Worm (Caenorhabditis elegans): ENCODE data around the gene F11A5.5.
A peak's percentile ranks its signal among the peaks of the same experiment; 100 is the strongest.

F11A5.5 gene

DNA sequence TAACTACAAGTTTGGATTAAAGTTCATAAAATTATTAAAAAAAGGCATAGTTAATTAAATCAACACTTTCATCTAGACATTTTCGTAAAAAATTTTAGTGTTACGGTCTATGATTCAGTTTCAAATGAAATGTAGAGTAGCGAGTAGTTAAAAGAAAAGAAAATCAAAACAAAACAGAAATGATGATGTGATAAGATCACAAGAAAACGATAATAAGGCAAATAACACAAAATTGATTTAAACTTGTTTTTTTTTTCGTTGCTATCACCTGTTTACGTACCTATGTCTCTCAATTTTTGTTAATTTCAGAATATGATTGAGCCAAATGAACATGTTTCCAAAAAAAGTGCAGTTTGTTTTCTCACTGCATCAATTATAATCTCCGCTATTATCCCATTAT lies 31.8 kb downstream of the F11A5.5 start, which contains the start of the genes F21H7.2 and F21H7.12:
Gene F21H7.2, minus strand, starts transcription at position 101 of the 400 bp plus-strand sequence.
Gene F21H7.12, plus strand, starts transcription at position 270 of the 400 bp plus-strand sequence.
- TF ChIP-seq sup-37 (GFP tag; optimal IDR thresholded peaks at IDR 0.05) (no peak), elt-3 (tag; optimal IDR thresholded peaks at IDR 0.05) (peak in 1 of 6 experiments; percentile 18)

DNA sequence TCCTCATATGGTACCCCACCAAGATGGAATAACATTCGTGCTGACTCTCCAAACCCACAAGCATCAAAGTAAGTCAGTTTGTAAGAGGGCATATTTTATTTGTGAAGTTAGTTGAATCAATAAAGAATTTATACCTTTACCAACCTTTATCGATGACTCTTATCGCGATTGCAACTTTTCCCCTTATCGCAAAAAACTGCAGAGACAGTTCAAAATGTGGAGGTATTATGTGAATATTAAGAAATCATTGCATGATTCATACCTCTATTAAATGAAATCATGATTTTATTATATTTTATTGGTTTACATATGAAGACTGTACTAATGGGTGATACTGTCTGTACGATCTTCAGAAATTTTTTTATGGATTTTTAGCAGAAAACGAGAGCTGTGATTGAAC lies 34.1 kb downstream of the F11A5.5 start, which contains the start of gene gst-22:
Gene gst-22, minus strand, starts transcription at position 103 of the 400 bp plus-strand sequence.
- TF ChIP-seq efl-1 (optimal IDR thresholded peaks at IDR 0.05): no peak
- TF ChIP-seq efl-1 (GFP tag; optimal IDR thresholded peaks at IDR 0.05 in 1 of 2): peak in 1 of 2 experiments; percentile 63
- TF ChIP-seq elt-2 (tag; optimal IDR thresholded peaks at IDR 0.05): peak; percentile 89
- no peak for TF ChIP-seq lir-3 (tag; optimal IDR thresholded peaks at IDR 0.05; ENCODE audit: poor library complexity)
- TF ChIP-seq tlp-1 (tag; optimal IDR thresholded peaks at IDR 0.05): peak; percentile 64

DNA sequence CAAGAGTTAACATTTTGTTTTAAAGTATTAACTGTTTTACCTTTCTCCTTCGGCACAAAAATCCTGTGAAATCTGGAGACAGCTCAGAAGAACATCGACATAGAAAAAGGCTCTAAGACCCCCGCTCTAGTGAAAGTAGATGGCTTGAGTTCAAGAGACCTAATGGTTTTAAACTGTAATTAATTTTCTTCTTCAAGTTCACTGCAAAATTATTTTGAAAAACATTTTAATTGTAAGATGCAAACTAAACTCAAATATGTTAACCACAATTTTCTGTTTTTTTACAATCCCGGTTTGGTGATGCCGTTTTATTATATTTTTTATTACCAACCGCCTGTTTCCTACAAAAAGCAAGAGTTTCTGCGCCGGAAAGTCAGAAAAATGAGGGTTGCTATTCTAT lies 35.5 kb downstream of the F11A5.5 start, which contains the start of gene clec-233:
Gene clec-233, plus strand, starts transcription at position 301 of the 400 bp plus-strand sequence.
- no peak for TF ChIP-seq elt-3 (tag; optimal IDR thresholded peaks at IDR 0.05)
- no peak for TF ChIP-seq pqm-1 (tag; optimal IDR thresholded peaks at IDR 0.05)
- TF ChIP-seq unc-62 (GFP tag; optimal IDR thresholded peaks at IDR 0.05): no peak
- TF ChIP-seq hpl-2 (GFP tag; optimal IDR thresholded peaks at IDR 0.05): no peak
- no peak for TF ChIP-seq snu-23 (GFP tag; optimal IDR thresholded peaks at IDR 0.05)
- TF ChIP-seq mab-9 (GFP tag; IDR thresholded peaks at IDR 0.05): no peak
- no peak for TF ChIP-seq tbx-2 (tag; optimal IDR thresholded peaks at IDR 0.05)
- no peak for TF ChIP-seq fkh-4 (tag; optimal IDR thresholded peaks at IDR 0.05; ENCODE audit: borderline replicate concordance)
- TF ChIP-seq hlh-17 (GFP tag; optimal IDR thresholded peaks at IDR 0.05; ENCODE audit: borderline replicate concordance): no peak
- TF ChIP-seq skn-1 (tag; optimal IDR thresholded peaks at IDR 0.05): no peak

DNA sequence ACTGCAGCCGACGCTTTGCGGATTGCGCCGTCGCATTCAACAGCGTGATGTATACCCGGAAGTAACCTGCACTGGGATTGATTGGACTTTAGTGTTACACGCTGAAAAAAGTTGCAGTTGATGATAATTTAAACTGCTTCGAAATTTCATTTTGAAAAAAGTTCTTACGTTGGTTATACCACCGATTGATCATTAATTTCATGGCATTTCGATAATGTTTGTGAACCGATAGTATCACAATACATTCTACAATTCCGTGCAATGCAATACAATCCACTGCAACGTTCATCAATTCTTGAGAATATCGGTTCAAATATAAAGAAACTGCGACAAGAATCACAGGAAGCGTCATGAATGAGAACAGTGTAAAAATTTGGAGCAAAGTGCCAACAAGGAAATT lies 37.0 kb downstream of the F11A5.5 start, which contains the start of gene F21H7.3:
Gene F21H7.3, minus strand, starts transcription at position 101 of the 400 bp plus-strand sequence.
- TF ChIP-seq F16B12.6 (tag; optimal IDR thresholded peaks at IDR 0.05) (no peak), alr-1 (tag; optimal IDR thresholded peaks at IDR 0.05; ENCODE audit: borderline replicate concordance) (no peak), efl-3 (GFP tag; optimal IDR thresholded peaks at IDR 0.05) (no peak), C34B4.2 (tag; optimal IDR thresholded peaks at IDR 0.05) (no peak), mdl-1 (tag; optimal IDR thresholded peaks at IDR 0.05) (no peak), ces-1 (GFP tag; optimal IDR thresholded peaks at IDR 0.05) (no peak), ceh-8 (GFP tag; optimal IDR thresholded peaks at IDR 0.05) (no peak), dsc-1 (tag; optimal IDR thresholded peaks at IDR 0.05) (no peak), grh-1 (GFP tag; IDR thresholded peaks at IDR 0.05) (no peak), unc-86 (tag; optimal IDR thresholded peaks at IDR 0.05) (no peak), irx-1 (tag; optimal IDR thresholded peaks at IDR 0.05) (no peak), nhr-11 (tag; optimal IDR thresholded peaks at IDR 0.05) (no peak), lin-13 (GFP tag; optimal IDR thresholded peaks at IDR 0.05) (no peak), nhr-47 (tag; optimal IDR thresholded peaks at IDR 0.05) (no peak), sptf-1 (tag; optimal IDR thresholded peaks at IDR 0.05) (no peak), nhr-90 (tag; optimal IDR thresholded peaks at IDR 0.05; ENCODE audit: poor library complexity) (no peak), fkh-10 (GFP tag; optimal IDR thresholded peaks at IDR 0.05) (no peak)

DNA sequence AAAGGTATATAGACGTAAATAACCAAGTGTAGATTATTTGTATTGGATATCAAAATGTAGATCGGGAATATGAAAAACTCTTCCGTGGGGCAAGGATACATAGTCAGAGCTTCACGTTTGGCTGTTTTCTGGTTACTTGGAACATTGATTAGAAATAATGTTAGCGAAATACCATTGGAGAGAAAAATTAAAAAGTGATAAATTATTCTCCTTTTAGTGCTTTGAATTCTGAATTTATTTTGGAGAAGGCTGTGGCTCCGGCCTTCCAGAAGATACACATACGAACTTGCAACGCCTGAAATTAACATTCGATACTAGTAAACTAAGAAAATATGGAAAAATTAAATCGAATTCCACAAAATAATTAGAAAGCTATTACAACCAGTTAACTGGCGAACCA lies 37.5 kb downstream of the F11A5.5 start, which contains the start of gene srh-98:
Gene srh-98, minus strand, starts transcription at position 101 of the 400 bp plus-strand sequence.
- TF ChIP-seq lin-14 (GFP tag; optimal IDR thresholded peaks at IDR 0.05) (no peak), nhr-19 (GFP tag; conservative IDR thresholded peaks at IDR 0.05) (no peak), ets-5 (GFP tag; IDR thresholded peaks at IDR 0.05) (no peak), lir-3 (tag; optimal IDR thresholded peaks at IDR 0.05; ENCODE audit: poor library complexity) (no peak), nhr-11 (tag; optimal IDR thresholded peaks at IDR 0.05) (no peak), rnt-1 (tag; optimal IDR thresholded peaks at IDR 0.05) (no peak), dsc-1 (tag; optimal IDR thresholded peaks at IDR 0.05) (no peak), sup-37 (GFP tag; optimal IDR thresholded peaks at IDR 0.05) (no peak), C34B4.2 (tag; optimal IDR thresholded peaks at IDR 0.05) (no peak), aha-1 (tag; optimal IDR thresholded peaks at IDR 0.05) (no peak), mep-1 (tag; optimal IDR thresholded peaks at IDR 0.05) (no peak), zag-1 (tag; optimal IDR thresholded peaks at IDR 0.05) (no peak), unc-30 (tag; optimal IDR thresholded peaks at IDR 0.05) (no peak), C16A3.4 (tag; optimal IDR thresholded peaks at IDR 0.05) (no peak), alr-1 (tag; optimal IDR thresholded peaks at IDR 0.05; ENCODE audit: borderline replicate concordance) (no peak), vab-15 (tag; optimal IDR thresholded peaks at IDR 0.05) (no peak), F16B12.6 (tag; optimal IDR thresholded peaks at IDR 0.05) (no peak)

Measured in whole organism, L1 larva.